Worm (Caenorhabditis elegans) whole organism, L3 larva: ENCODE results near the gene C02F5.5.

ENCODE experiments used
- ZK546.5 ChIP-seq: sonication (generic microtip); optimal IDR thresholded peaks from 2 replicates; lab custom pipeline; 2017; ENCODE audit warnings: missing biosample characterization, missing genetic modification characterization
- aly-2 ChIP-seq: fragments of 150-350 bp; optimal IDR thresholded peaks from 2 replicates; lab custom pipeline; 2014; ENCODE audit warnings: missing biosample characterization, missing genetic modification characterization
- ama-1 ChIP-seq: fragments of 150-350 bp; optimal IDR thresholded peaks from 2 replicates; lab custom pipeline; 2018
- ceh-16 ChIP-seq: sonication (generic microtip); optimal IDR thresholded peaks from 2 replicates; lab custom pipeline; 2017; ENCODE audit warnings: missing biosample characterization, missing genetic modification characterization
- ceh-28 ChIP-seq: fragments of 150-350 bp; optimal IDR thresholded peaks from 2 replicates; lab custom pipeline; 2014; ENCODE audit warnings: missing biosample characterization, missing genetic modification reagents, missing genetic modification characterization
- ceh-82 ChIP-seq: fragments of 150-350 bp; optimal IDR thresholded peaks from 2 replicates; lab custom pipeline; 2014; ENCODE audit warnings: missing biosample characterization, missing genetic modification characterization
- daf-12 ChIP-seq: fragments of 150-350 bp; optimal IDR thresholded peaks from 2 replicates; lab custom pipeline; 2014; ENCODE audit warnings: missing biosample characterization, missing genetic modification reagents, missing genetic modification characterization
- egl-27 ChIP-seq: sonication (generic microtip); optimal IDR thresholded peaks from 4 replicates; lab custom pipeline; 2017; ENCODE audit warnings: missing biosample characterization, missing genetic modification reagents, missing genetic modification characterization
- eor-1 ChIP-seq, 2 experiments: fragments of 150-350 bp; optimal IDR thresholded peaks; 2 replicates each; lab custom pipeline; 2014 to 2018; ENCODE audit warnings: missing biosample characterization in 2 of 2, missing genetic modification characterization in 2 of 2
- fkh-10 ChIP-seq: sonication (generic microtip); optimal IDR thresholded peaks from 2 replicates; lab custom pipeline; 2017; ENCODE audit warnings: missing biosample characterization, missing genetic modification reagents, missing genetic modification characterization
- fkh-2 ChIP-seq: fragments of 150-350 bp; optimal IDR thresholded peaks from 2 replicates; lab custom pipeline; 2014; ENCODE audit warnings: missing biosample characterization, missing genetic modification reagents, missing genetic modification characterization
- fos-1 ChIP-seq: fragments of 150-350 bp; optimal IDR thresholded peaks from 2 replicates; lab custom pipeline; 2014; ENCODE audit warnings: missing biosample characterization, missing genetic modification characterization
- hmg-11 ChIP-seq: sonication (generic microtip); optimal IDR thresholded peaks from 2 replicates; lab custom pipeline; 2016; ENCODE audit warnings: missing genetic modification characterization, missing compliant biosample characterization
- jun-1 ChIP-seq: fragments of 150-350 bp; optimal IDR thresholded peaks from 2 replicates; lab custom pipeline; 2014; ENCODE audit warnings: missing biosample characterization, missing genetic modification reagents, missing genetic modification characterization
- lin-15B ChIP-seq: fragments of 150-350 bp; optimal IDR thresholded peaks from 2 replicates; lab custom pipeline; 2014; ENCODE audit warnings: missing biosample characterization, missing genetic modification characterization
- lsy-12 ChIP-seq: sonication (generic microtip); optimal IDR thresholded peaks from 2 replicates; lab custom pipeline; 2016; ENCODE audit warnings: mild to moderate bottlenecking, missing genetic modification characterization, missing compliant biosample characterization
- mdl-1 ChIP-seq: fragments of 150-350 bp; optimal IDR thresholded peaks from 2 replicates; lab custom pipeline; 2014; ENCODE audit warnings: missing biosample characterization, missing genetic modification characterization
- mml-1 ChIP-seq: fragments of 150-350 bp; sonication (generic microtip); optimal IDR thresholded peaks from 3 replicates; lab custom pipeline; 2014; ENCODE audit warnings: missing biosample characterization, missing genetic modification characterization
- nfya-1 ChIP-seq: sonication (generic microtip); optimal IDR thresholded peaks from 2 replicates; lab custom pipeline; 2017; ENCODE audit warnings: missing genetic modification characterization, mild to moderate bottlenecking, missing compliant biosample characterization, antibody characterized with exemption, moderate library complexity; ENCODE audit not compliant: insufficient read depth
- nhr-11 ChIP-seq: fragments of 150-350 bp; optimal IDR thresholded peaks from 2 replicates; lab custom pipeline; 2014; ENCODE audit warnings: missing biosample characterization, missing genetic modification characterization
- nhr-23 ChIP-seq: fragments of 150-350 bp; optimal IDR thresholded peaks from 2 replicates; lab custom pipeline; 2014; ENCODE audit warnings: missing biosample characterization, missing genetic modification reagents, missing genetic modification characterization
- nhr-237 ChIP-seq: fragments of 150-350 bp; optimal IDR thresholded peaks from 2 replicates; lab custom pipeline; 2014; ENCODE audit warnings: missing biosample characterization, missing genetic modification characterization
- nhr-25 ChIP-seq: sonication (generic microtip); optimal IDR thresholded peaks from 2 replicates; lab custom pipeline; 2017; ENCODE audit warnings: missing biosample characterization, missing genetic modification characterization
- nhr-28 ChIP-seq: fragments of 150-350 bp; optimal IDR thresholded peaks from 2 replicates; lab custom pipeline; 2014; ENCODE audit warnings: missing biosample characterization, missing genetic modification characterization
- nhr-43 ChIP-seq: sonication (generic microtip); optimal IDR thresholded peaks from 2 replicates; lab custom pipeline; 2016; ENCODE audit warnings: mild to moderate bottlenecking, missing genetic modification characterization, missing compliant biosample characterization; ENCODE audit not compliant: poor library complexity, severe bottlenecking
- nhr-67 ChIP-seq: fragments of 150-350 bp; optimal IDR thresholded peaks from 2 replicates; lab custom pipeline; 2014; ENCODE audit warnings: missing biosample characterization, missing genetic modification characterization
- nhr-76 ChIP-seq: fragments of 150-350 bp; sonication (generic microtip); optimal IDR thresholded peaks from 5 replicates; lab custom pipeline; 2014; ENCODE audit warnings: missing biosample characterization, missing genetic modification characterization
- nhr-77 ChIP-seq: fragments of 150-350 bp; optimal IDR thresholded peaks from 2 replicates; lab custom pipeline; 2014; ENCODE audit warnings: missing biosample characterization, missing genetic modification characterization
- pha-4 ChIP-seq: fragments of 150-350 bp; optimal IDR thresholded peaks from 2 replicates; lab custom pipeline; 2014; ENCODE audit warnings: missing biosample characterization, missing genetic modification reagents, missing genetic modification characterization
- skn-1 ChIP-seq: fragments of 150-350 bp; optimal IDR thresholded peaks from 2 replicates; lab custom pipeline; 2014; ENCODE audit warnings: missing biosample characterization, missing genetic modification characterization
- snpc-4 ChIP-seq: fragments of 150-350 bp; optimal IDR thresholded peaks from 2 replicates; lab custom pipeline; 2014; ENCODE audit warnings: missing biosample characterization, missing genetic modification characterization
- tbx-2 ChIP-seq: sonication (generic microtip); optimal IDR thresholded peaks from 2 replicates; lab custom pipeline; 2016; ENCODE audit warnings: mild to moderate bottlenecking, missing genetic modification characterization, missing compliant biosample characterization
- unc-39 ChIP-seq: sonication (generic microtip); optimal IDR thresholded peaks from 4 replicates; lab custom pipeline; 2017; ENCODE audit warnings: missing biosample characterization, missing genetic modification characterization
- zag-1 ChIP-seq: fragments of 150-350 bp; optimal IDR thresholded peaks from 2 replicates; lab custom pipeline; 2014; ENCODE audit warnings: missing biosample characterization, missing genetic modification characterization
- ztf-11 ChIP-seq: fragments of 150-350 bp; optimal IDR thresholded peaks from 2 replicates; lab custom pipeline; 2014; ENCODE audit warnings: missing biosample characterization, missing genetic modification characterization
- ztf-4 ChIP-seq: fragments of 150-350 bp; optimal IDR thresholded peaks from 2 replicates; lab custom pipeline; 2014; ENCODE audit warnings: missing biosample characterization, missing genetic modification characterization

Gene C02F5.5

DNA sequence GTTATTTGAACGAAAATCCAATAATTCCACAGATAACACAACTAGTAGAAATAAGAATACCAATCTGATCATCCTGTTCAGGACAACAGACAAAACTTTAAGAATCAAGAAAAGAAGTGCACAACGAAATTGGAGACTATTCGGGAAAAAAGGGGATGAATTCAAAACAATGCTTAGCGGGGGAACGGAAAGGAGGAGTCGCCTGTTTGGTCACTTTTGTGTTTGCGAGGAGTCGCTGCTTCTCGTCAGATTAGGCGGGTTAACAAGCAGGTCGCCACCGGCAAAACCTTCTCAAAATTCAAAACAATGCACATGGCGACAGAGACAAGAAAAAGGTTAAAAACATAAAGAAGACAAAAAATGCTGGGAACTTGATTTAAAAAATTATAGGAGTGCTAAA, 26.2 kb upstream of the C02F5.5 start, which contains the start of gene C30A5.10:
TSS of gene C30A5.10 (minus strand) at position 101 of the 400 bp plus-strand sequence.
- no peak for TF ChIP-seq nhr-43
- no peak for TF ChIP-seq zag-1 (tag; lab: Kevin White, UChicago)
- TF ChIP-seq mdl-1 (tag; lab: Kevin White, UChicago) = no peak
- TF ChIP-seq unc-39 (tag; lab: Kevin White, UChicago) = no peak
- no peak for TF ChIP-seq snpc-4
- TF ChIP-seq nhr-25 (tag; lab: Kevin White, UChicago) = no peak
- TF ChIP-seq nhr-28 (tag; lab: Kevin White, UChicago) = no peak
- no peak for TF ChIP-seq fkh-10
- no peak for TF ChIP-seq mml-1 (tag; lab: Kevin White, UChicago)
- TF ChIP-seq nhr-237 = no peak
- no peak for TF ChIP-seq fos-1
- no peak for TF ChIP-seq daf-12 (tag; lab: Kevin White, UChicago)
- TF ChIP-seq pha-4 (tag; lab: Kevin White, UChicago) = no peak
- TF ChIP-seq ama-1 (lab: Kevin White, UChicago) = no peak
- TF ChIP-seq lsy-12 (tag; lab: Kevin White, UChicago) = no peak
- TF ChIP-seq hmg-11 (tag; lab: Kevin White, UChicago) = no peak
- TF ChIP-seq nhr-76 (tag; lab: Kevin White, UChicago) = no peak
- no peak for TF ChIP-seq eor-1 (tag; optimal IDR thresholded peaks at IDR 0.05; lab: Kevin White, UChicago)
- TF ChIP-seq, all 47 proteins: peak for 0

ce11 chrIII:8211562-8211961, 24.4 kb upstream of the C02F5.5 start:
- TF ChIP-seq ZK546.5 (tag; lab: Kevin White, UChicago) (no peak), nfya-1 (peak; percentile 21)

DNA sequence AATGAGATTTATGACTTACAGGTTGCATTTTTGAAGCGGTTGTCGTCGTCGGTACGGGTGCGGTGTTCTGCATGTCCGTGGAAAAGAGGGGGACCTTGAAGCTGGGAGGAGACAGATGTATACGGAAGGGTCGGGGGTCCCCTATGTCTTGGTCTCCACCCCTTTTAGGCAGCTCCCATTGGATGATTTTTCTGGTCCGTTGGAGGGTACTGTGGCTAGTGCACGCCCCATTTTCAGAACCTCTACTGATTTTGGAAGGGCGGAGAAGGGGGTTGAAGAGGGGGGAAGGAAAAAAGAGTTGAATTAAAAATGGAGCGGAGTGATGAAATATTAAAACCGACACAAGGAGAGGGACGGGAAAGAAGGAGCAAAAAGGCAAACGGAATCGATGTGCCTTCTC, 19.8 kb upstream of the C02F5.5 start, which contains the start of gene unc-86:
TSS of gene unc-86 (minus strand) at position 113 of the 400 bp plus-strand sequence.
- peak; percentile 67 for TF ChIP-seq nfya-1
- no peak for TF ChIP-seq unc-39 (tag; lab: Kevin White, UChicago)

DNA sequence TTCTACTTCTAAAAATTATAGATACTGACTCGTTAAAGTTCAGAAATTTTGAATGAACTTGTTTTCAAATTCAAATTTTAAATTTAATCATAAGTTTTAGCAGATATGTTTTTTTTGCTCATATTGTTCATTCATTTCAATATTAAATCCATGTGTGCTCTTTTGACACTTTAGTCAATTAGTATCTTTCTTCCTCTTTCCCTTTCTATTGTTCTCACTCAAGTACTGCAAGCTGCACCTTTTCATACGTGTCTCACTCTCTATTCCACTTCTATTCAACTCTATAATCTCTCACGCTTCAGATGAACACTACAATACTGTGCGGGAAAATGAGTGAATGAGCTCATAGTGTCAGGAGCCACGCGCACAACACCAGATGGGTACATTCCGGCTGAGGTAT, 18.1 kb upstream of the C02F5.5 start, which contains the start of gene C30A5.16:
TSS of gene C30A5.16 (plus strand) at position 301 of the 400 bp plus-strand sequence.
- TF ChIP-seq lin-15B (tag; lab: Kevin White, UChicago) = no peak
- no peak for TF ChIP-seq nhr-11 (tag; lab: Kevin White, UChicago)
- TF ChIP-seq eor-1 (tag; optimal IDR thresholded peaks at IDR 0.05; lab: Kevin White, UChicago) = no peak
- TF ChIP-seq nhr-23 (tag; lab: Kevin White, UChicago) = no peak
- TF ChIP-seq ztf-4 (tag; lab: Kevin White, UChicago) = no peak
- no peak for TF ChIP-seq ama-1 (lab: Kevin White, UChicago)
- no peak for TF ChIP-seq nhr-77 (tag; lab: Kevin White, UChicago)

DNA sequence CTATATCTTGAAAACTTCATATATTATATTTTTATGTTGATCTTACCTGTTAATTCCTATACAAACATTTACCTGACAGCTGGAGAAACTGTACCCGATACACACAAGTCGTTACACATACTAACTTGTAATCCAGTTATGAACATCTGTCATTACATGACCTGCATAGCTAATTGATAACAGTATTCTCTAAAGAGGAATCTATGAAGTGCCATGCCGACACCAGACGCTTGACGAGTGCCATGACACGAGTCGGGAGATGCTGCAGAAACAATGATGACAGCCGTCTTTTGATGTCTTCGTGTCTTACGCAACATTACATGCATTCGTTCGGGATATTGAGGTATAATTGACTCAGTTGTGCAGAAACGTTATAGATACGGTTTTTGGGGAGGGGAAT, 15.9 kb upstream of the C02F5.5 start:
- no peak for TF ChIP-seq ceh-28 (tag; lab: Kevin White, UChicago)
- no peak for TF ChIP-seq nhr-77 (tag; lab: Kevin White, UChicago)
- no peak for TF ChIP-seq skn-1 (tag; lab: Kevin White, UChicago)
- TF ChIP-seq tbx-2 = no peak
- no peak for TF ChIP-seq fkh-2 (tag; lab: Kevin White, UChicago)
- TF ChIP-seq nhr-28 (tag; lab: Kevin White, UChicago) = no peak
- no peak for TF ChIP-seq ztf-11 (tag; lab: Kevin White, UChicago)
- TF ChIP-seq pha-4 (tag; lab: Kevin White, UChicago) = no peak
- no peak for TF ChIP-seq lin-15B (tag; lab: Kevin White, UChicago)
- TF ChIP-seq nhr-67 = no peak
- TF ChIP-seq eor-1 (tag; optimal IDR thresholded peaks at IDR 0.05; lab: Kevin White, UChicago) = no peak
- TF ChIP-seq egl-27 = no peak
- no peak for TF ChIP-seq ceh-16 (tag; lab: Kevin White, UChicago)
- no peak for TF ChIP-seq nhr-237
- no peak for TF ChIP-seq jun-1 (tag; lab: Kevin White, UChicago)
- no peak for TF ChIP-seq ztf-4 (tag; lab: Kevin White, UChicago)
- no peak for TF ChIP-seq aly-2 (tag; lab: Kevin White, UChicago)
- TF ChIP-seq fos-1 = no peak
- no peak for TF ChIP-seq nhr-11 (tag; lab: Kevin White, UChicago)
- TF ChIP-seq ceh-82 (tag; lab: Kevin White, UChicago) = no peak
- TF ChIP-seq, all 47 proteins: peak for 0
